Worm (Caenorhabditis elegans): Measurements from ENCODE around the gene ent-4.

The ent-4 gene

ce11 chrIV:13776745-13777144 is 50.0 kb downstream of the ent-4 start:
- no peak for TF ChIP-seq unc-3 (GFP tag; conservative IDR thresholded peaks at IDR 0.05)
- TF ChIP-seq unc-3 (tag; optimal IDR thresholded peaks at IDR 0.05): no peak
- peak; percentile 15 for TF ChIP-seq hlh-30 (tag; optimal IDR thresholded peaks at IDR 0.05; ENCODE audit: insufficient read depth)

- TF ChIP-seq ceh-24 (tag; optimal IDR thresholded peaks at IDR 0.05): no peak
- TF ChIP-seq nfya-1 (tag; optimal IDR thresholded peaks at IDR 0.05): peak; percentile 80
- TF ChIP-seq lim-6 (tag; optimal IDR thresholded peaks at IDR 0.05): no peak
- no peak for TF ChIP-seq elt-2 (tag; optimal IDR thresholded peaks at IDR 0.05)
- peak; percentile 40 for TF ChIP-seq ceh-31 (tag; optimal IDR thresholded peaks at IDR 0.05)
- peak; percentile 79 for TF ChIP-seq hlh-30 (tag; optimal IDR thresholded peaks at IDR 0.05; ENCODE audit: insufficient read depth)
- peak; percentile 16 for TF ChIP-seq tbx-2 (tag; optimal IDR thresholded peaks at IDR 0.05)
- peak; percentile 36 for TF ChIP-seq unc-55 (GFP tag; optimal IDR thresholded peaks at IDR 0.05)
- peak; percentile 18 for TF ChIP-seq ttx-3 (tag; optimal IDR thresholded peaks at IDR 0.05)
- TF ChIP-seq nhr-11 (tag; optimal IDR thresholded peaks at IDR 0.05): no peak
Measured at ce11 chrIV:13777480-13777879, 50.8 kb downstream of the ent-4 start, which contains the start of gene rpl-18. Gene rpl-18 (plus strand): TSS chrIV:13777865.

- TF ChIP-seq ceh-34 (tag; optimal IDR thresholded peaks at IDR 0.05) (no peak), pax-1 (tag; optimal IDR thresholded peaks at IDR 0.05) (no peak), ceh-19 (GFP tag; optimal IDR thresholded peaks at IDR 0.05) (no peak), unc-42 (tag; optimal IDR thresholded peaks at IDR 0.05) (no peak), ceh-2 (tag; optimal IDR thresholded peaks at IDR 0.05) (no peak), ceh-45 (GFP tag; IDR thresholded peaks at IDR 0.05) (no peak), ets-4 (tag; optimal IDR thresholded peaks at IDR 0.05) (no peak), F13H6.1 (tag; optimal IDR thresholded peaks at IDR 0.05) (no peak), ref-2 (tag; optimal IDR thresholded peaks at IDR 0.05) (no peak), Y22D7AL.16 (tag; optimal IDR thresholded peaks at IDR 0.05) (no peak), hlh-15 (tag; optimal IDR thresholded peaks at IDR 0.05) (no peak), ceh-6 (GFP tag; optimal IDR thresholded peaks at IDR 0.05) (no peak), C08G9.2 (tag; optimal IDR thresholded peaks at IDR 0.05) (no peak), unc-55 (GFP tag; optimal IDR thresholded peaks at IDR 0.05) (no peak), nhr-232 (tag; optimal IDR thresholded peaks at IDR 0.05) (no peak), ceh-14 (tag; optimal IDR thresholded peaks at IDR 0.05) (no peak), dve-1 (tag; optimal IDR thresholded peaks at IDR 0.05) (no peak), ttx-3 (tag; optimal IDR thresholded peaks at IDR 0.05) (no peak)
Measured at ce11 chrIV:13778710-13779109, 52.0 kb downstream of the ent-4 start, which contains the start of gene gly-10. Gene gly-10 (plus strand): TSS chrIV:13779096.

- no peak for TF ChIP-seq che-1 (tag; optimal IDR thresholded peaks at IDR 0.05)
- TF ChIP-seq K09A11.1 (tag; optimal IDR thresholded peaks at IDR 0.05; ENCODE audit: insufficient read depth): no peak
- no peak for TF ChIP-seq gmeb-2 (tag; optimal IDR thresholded peaks at IDR 0.05)
- no peak for TF ChIP-seq tbx-7 (tag; optimal IDR thresholded peaks at IDR 0.05)
- TF ChIP-seq sox-2 (GFP tag; IDR thresholded peaks at IDR 0.05): no peak
- no peak for TF ChIP-seq hlh-6 (tag; optimal IDR thresholded peaks at IDR 0.05)
- TF ChIP-seq nhr-11 (tag; optimal IDR thresholded peaks at IDR 0.05): no peak
- no peak for TF ChIP-seq C08G9.2 (tag; optimal IDR thresholded peaks at IDR 0.05)
- TF ChIP-seq sdc-2 (tag; optimal IDR thresholded peaks at IDR 0.05): no peak
- no peak for TF ChIP-seq ceh-48 (tag; optimal IDR thresholded peaks at IDR 0.05)
- TF ChIP-seq ceh-2 (tag; optimal IDR thresholded peaks at IDR 0.05): no peak
- no peak for TF ChIP-seq unc-42 (tag; optimal IDR thresholded peaks at IDR 0.05)
- TF ChIP-seq hlh-15 (tag; optimal IDR thresholded peaks at IDR 0.05): no peak
- no peak for TF ChIP-seq lim-6 (tag; optimal IDR thresholded peaks at IDR 0.05)
Measured at ce11 chrIV:13782319-13782718, 55.6 kb downstream of the ent-4 start.

Measured in whole organism, late embryonic.